Fruit fly (Drosophila melanogaster) whole organism, embryonic: ENCODE measurements around the gene Rab30.

Experiments used
- Bteb2 ChIP-seq: fragments of 200-800 bp; sonication (Bioruptor generic); optimal IDR thresholded peaks from 2 replicates; lab custom pipeline; 2016; ENCODE audit warnings: missing biosample characterization, missing genetic modification characterization
- CG10274 ChIP-seq: fragments of 200-800 bp; sonication (Bioruptor generic); optimal IDR thresholded peaks from 3 replicates; lab custom pipeline; 2017; ENCODE audit warnings: missing biosample characterization, mild to moderate bottlenecking, missing genetic modification characterization
- CG10366 ChIP-seq: fragments of 200-800 bp; sonication (Bioruptor generic); IDR thresholded peaks from 2 replicates; pipeline ENCODE4 v1.3.6; 2022; ENCODE audit warnings: missing biosample characterization, missing genetic modification characterization
- CG10431 ChIP-seq: fragments of 200-800 bp; sonication (Bioruptor generic); optimal IDR thresholded peaks from 3 replicates; lab custom pipeline; 2018; ENCODE audit warnings: missing biosample characterization, mild to moderate bottlenecking, missing genetic modification characterization
- CG11398 ChIP-seq: fragments of 200-800 bp; sonication (Bioruptor generic); optimal IDR thresholded peaks from 2 replicates; lab custom pipeline; 2016; ENCODE audit warnings: missing biosample characterization, missing genetic modification characterization
- CG12104 ChIP-seq: fragments of 200-800 bp; sonication (Bioruptor generic); optimal IDR thresholded peaks from 3 replicates; lab custom pipeline; 2016; ENCODE audit warnings: missing biosample characterization, missing genetic modification characterization
- CG13287 ChIP-seq: fragments of 200-800 bp; sonication (Bioruptor generic); IDR thresholded peaks from 2 replicates; pipeline ENCODE4 v1.3.6; 2022; ENCODE audit warnings: missing biosample characterization, missing genetic modification characterization; ENCODE audit not compliant: partially characterized antibody
- CG15696 ChIP-seq: fragments of 200-800 bp; sonication (Bioruptor generic); optimal IDR thresholded peaks from 2 replicates; lab custom pipeline; 2019; ENCODE audit warnings: missing biosample characterization, mild to moderate bottlenecking, missing genetic modification characterization, moderate library complexity
- CG17568 ChIP-seq: fragments of 200-800 bp; sonication (Bioruptor generic); optimal IDR thresholded peaks from 2 replicates; lab custom pipeline; 2018; ENCODE audit warnings: missing biosample characterization, mild to moderate bottlenecking, missing genetic modification characterization, moderate library complexity
- CG30020 ChIP-seq: fragments of 200-800 bp; optimal IDR thresholded peaks from 2 replicates; lab custom pipeline; 2019; ENCODE audit warnings: missing biosample characterization, mild to moderate bottlenecking, missing genetic modification characterization, moderate library complexity
- CG32767 ChIP-seq: fragments of 200-800 bp; sonication (Bioruptor generic); IDR thresholded peaks from 2 replicates; pipeline ENCODE4 v1.3.6; 2022; ENCODE audit warnings: missing biosample characterization, missing genetic modification characterization
- CG3726 ChIP-seq: fragments of 200-800 bp; sonication (Bioruptor generic); IDR thresholded peaks from 3 replicates; pipeline ENCODE4, ENCODE4 v1.3.6; 2022; ENCODE audit warnings: missing biosample characterization, missing genetic modification characterization
- CG3995 ChIP-seq: fragments of 200-800 bp; sonication (Bioruptor generic); optimal IDR thresholded peaks from 3 replicates; lab custom pipeline; 2016; ENCODE audit warnings: missing biosample characterization, missing genetic modification characterization
- CG4360 ChIP-seq: fragments of 200-800 bp; sonication (Bioruptor generic); IDR thresholded peaks from 2 replicates; pipeline ENCODE4 v1.3.6; 2022; ENCODE audit warnings: missing biosample characterization, missing genetic modification characterization
- CG4854 ChIP-seq: fragments of 200-800 bp; sonication (Bioruptor generic); optimal IDR thresholded peaks from 2 replicates; lab custom pipeline; 2016; ENCODE audit warnings: missing biosample characterization, missing genetic modification characterization, inconsistent platforms
- CG6654 ChIP-seq: fragments of 200-800 bp; sonication (Bioruptor generic); optimal IDR thresholded peaks from 2 replicates; lab custom pipeline; 2017; ENCODE audit warnings: missing biosample characterization, mild to moderate bottlenecking, missing genetic modification characterization
- CG6813 ChIP-seq: fragments of 200-800 bp; sonication (Bioruptor generic); optimal IDR thresholded peaks from 2 replicates; lab custom pipeline; 2017; ENCODE audit warnings: missing biosample characterization, missing genetic modification characterization, mild to moderate bottlenecking, moderate library complexity, missing genetic modification reagents
- CG6854 ChIP-seq: fragments of 200-800 bp; sonication (Bioruptor generic); optimal IDR thresholded peaks from 3 replicates; lab custom pipeline; 2017; ENCODE audit warnings: missing biosample characterization, mild to moderate bottlenecking, missing genetic modification characterization
- CG7786 ChIP-seq: fragments of 200-800 bp; sonication (Bioruptor generic); optimal IDR thresholded peaks from 2 replicates; lab custom pipeline; 2016; ENCODE audit warnings: missing biosample characterization, missing genetic modification characterization
- CG7928 ChIP-seq: fragments of 200-800 bp; sonication (Bioruptor generic); optimal IDR thresholded peaks from 2 replicates; lab custom pipeline; 2017; ENCODE audit warnings: missing biosample characterization, mild to moderate bottlenecking, missing genetic modification characterization
- CG8944 ChIP-seq: fragments of 200-800 bp; sonication (Bioruptor generic); optimal IDR thresholded peaks from 3 replicates; lab custom pipeline; 2016; ENCODE audit warnings: missing biosample characterization, missing genetic modification characterization
- CG9932 ChIP-seq: fragments of 200-800 bp; sonication (Bioruptor generic); IDR thresholded peaks from 2 replicates; pipeline ENCODE4 v1.3.6; 2022; ENCODE audit warnings: missing biosample characterization, missing genetic modification characterization
- Chrac-16 ChIP-seq: fragments of 200-800 bp; sonication (Bioruptor generic); optimal IDR thresholded peaks from 3 replicates; lab custom pipeline; 2016; ENCODE audit warnings: missing biosample characterization, missing genetic modification characterization
- CkIIα-i1 ChIP-seq: fragments of 200-800 bp; sonication (Bioruptor generic); IDR thresholded peaks from 2 replicates; pipeline ENCODE4 v1.3.6; 2022; ENCODE audit warnings: missing biosample characterization, missing genetic modification characterization
- D ChIP-seq, 2 experiments: fragments of 200-800 bp in 1 of 2; fragments of >200 bp in 1 of 2; sonication (Bioruptor generic) in 1 of 2; optimal IDR thresholded peaks; 2 replicates in 1 of 2; 3 replicates in 1 of 2; lab custom pipeline; 2017; ENCODE audit warnings: mild to moderate bottlenecking in 1 of 2, missing biosample characterization in 1 of 2, missing genetic modification characterization in 1 of 2, missing genetic modification reagents in 1 of 2
- Dad ChIP-seq: fragments of 200-800 bp; sonication (Bioruptor generic); optimal IDR thresholded peaks from 3 replicates; lab custom pipeline; 2016; ENCODE audit warnings: missing biosample characterization, missing genetic modification characterization
- Dbx ChIP-seq: fragments of 200-800 bp; sonication (Bioruptor generic); IDR thresholded peaks from 3 replicates; pipeline ENCODE4 v1.3.6; 2022; ENCODE audit warnings: missing biosample characterization, missing genetic modification characterization
- Dip2 ChIP-seq: fragments of 200-800 bp; sonication (Bioruptor generic); IDR thresholded peaks from 2 replicates; pipeline ENCODE4 v1.3.6; 2022; ENCODE audit warnings: missing biosample characterization, missing genetic modification characterization
- Dll ChIP-seq: fragments of 200-800 bp; sonication (Bioruptor generic); IDR thresholded peaks from 4 replicates; pipeline ENCODE4 v1.3.6; 2022; ENCODE audit warnings: missing biosample characterization, missing genetic modification characterization; ENCODE audit not compliant: partially characterized antibody
- Doc2 ChIP-seq: fragments of 200-800 bp; sonication (Bioruptor generic); IDR thresholded peaks from 2 replicates; pipeline ENCODE4 v1.3.6; 2022; ENCODE audit warnings: missing biosample characterization, missing genetic modification characterization
- Fer2 ChIP-seq: fragments of 200-800 bp; sonication (Bioruptor generic); optimal IDR thresholded peaks from 2 replicates; lab custom pipeline; 2018; ENCODE audit warnings: missing biosample characterization, mild to moderate bottlenecking, missing genetic modification characterization, moderate library complexity
- Gsc ChIP-seq: fragments of 200-800 bp; sonication (Bioruptor generic); IDR thresholded peaks from 2 replicates; pipeline ENCODE4 v1.3.6; 2022; ENCODE audit warnings: missing biosample characterization, missing genetic modification characterization
- HHEX ChIP-seq: fragments of 200-800 bp; sonication (Bioruptor generic); optimal IDR thresholded peaks from 3 replicates; lab custom pipeline; 2017; ENCODE audit warnings: missing biosample characterization, mild to moderate bottlenecking, missing genetic modification characterization, missing genetic modification reagents
- NC2α ChIP-seq: fragments of 200-800 bp; sonication (Bioruptor generic); optimal IDR thresholded peaks from 2 replicates; lab custom pipeline; 2016; ENCODE audit warnings: missing biosample characterization, missing genetic modification characterization
- TFAM ChIP-seq: fragments of 200-800 bp; sonication (Bioruptor generic); optimal IDR thresholded peaks from 2 replicates; lab custom pipeline; 2017; ENCODE audit warnings: missing biosample characterization, missing genetic modification characterization, inconsistent platforms
- Usf ChIP-seq: fragments of 200-800 bp; sonication (Bioruptor generic); optimal IDR thresholded peaks from 2 replicates; lab custom pipeline; 2017; ENCODE audit warnings: missing genotype, missing biosample characterization, missing genetic modification characterization
- ato ChIP-seq: fragments of 200-800 bp; sonication (Bioruptor generic); IDR thresholded peaks from 2 replicates; pipeline ENCODE4 v1.3.6; 2022; ENCODE audit warnings: missing biosample characterization, missing genetic modification characterization; ENCODE audit not compliant: partially characterized antibody
- caup ChIP-seq: fragments of 200-800 bp; sonication (Bioruptor generic); optimal IDR thresholded peaks from 3 replicates; lab custom pipeline; 2017; ENCODE audit warnings: missing biosample characterization, mild to moderate bottlenecking, missing genetic modification characterization, moderate library complexity; ENCODE audit not compliant: severe bottlenecking
- chn ChIP-seq: fragments of 200-800 bp; sonication (Bioruptor generic); optimal IDR thresholded peaks from 2 replicates; lab custom pipeline; 2016; ENCODE audit warnings: missing biosample characterization, missing genetic modification characterization
- dmrt11E ChIP-seq: fragments of 200-800 bp; sonication (Bioruptor generic); optimal IDR thresholded peaks from 3 replicates; lab custom pipeline; 2018; ENCODE audit warnings: missing biosample characterization, mild to moderate bottlenecking, missing genetic modification characterization, moderate library complexity
- exex ChIP-seq: fragments of 200-800 bp; sonication (Bioruptor generic); optimal IDR thresholded peaks from 4 replicates; lab custom pipeline; 2018; ENCODE audit warnings: missing biosample characterization, mild to moderate bottlenecking, missing genetic modification characterization, moderate library complexity
- knrl ChIP-seq: fragments of 200-800 bp; sonication (Bioruptor generic); IDR thresholded peaks from 3 replicates; pipeline ENCODE4 v1.3.6; 2022; ENCODE audit warnings: missing biosample characterization, missing genetic modification characterization; ENCODE audit not compliant: partially characterized antibody
- org-1 ChIP-seq: fragments of 200-800 bp; sonication (Bioruptor generic); optimal IDR thresholded peaks from 2 replicates; lab custom pipeline; 2017; ENCODE audit warnings: missing biosample characterization, missing genetic modification characterization
- phol ChIP-seq: fragments of 200-800 bp; sonication (Bioruptor generic); optimal IDR thresholded peaks from 3 replicates; lab custom pipeline; 2018; ENCODE audit warnings: missing biosample characterization, mild to moderate bottlenecking, missing genetic modification characterization, moderate library complexity
- run ChIP-seq: fragments of 200-800 bp; sonication (Bioruptor generic); optimal IDR thresholded peaks from 3 replicates; lab custom pipeline; 2018; ENCODE audit warnings: missing biosample characterization, mild to moderate bottlenecking, missing genetic modification characterization
- sd ChIP-seq: fragments of 200-800 bp; sonication (Bioruptor generic); optimal IDR thresholded peaks from 3 replicates; lab custom pipeline; 2018; ENCODE audit warnings: missing biosample characterization, mild to moderate bottlenecking, missing genetic modification characterization, moderate library complexity
- sqz ChIP-seq: fragments of 200-800 bp; sonication (Bioruptor generic); optimal IDR thresholded peaks from 3 replicates; lab custom pipeline; 2018; ENCODE audit warnings: missing biosample characterization, mild to moderate bottlenecking, missing genetic modification characterization
- stwl ChIP-seq: fragments of 200-800 bp; sonication (Bioruptor generic); optimal IDR thresholded peaks from 3 replicates; lab custom pipeline; 2018; ENCODE audit warnings: missing biosample characterization, mild to moderate bottlenecking, missing genetic modification characterization, moderate library complexity
- tup ChIP-seq: fragments of 200-800 bp; sonication (Bioruptor generic); optimal IDR thresholded peaks from 2 replicates; lab custom pipeline; 2016; ENCODE audit warnings: missing biosample characterization, mild to moderate bottlenecking, missing genetic modification characterization, moderate library complexity
- wdn ChIP-seq: fragments of 200-800 bp; sonication (Bioruptor generic); IDR thresholded peaks from 2 replicates; pipeline ENCODE4 v1.3.6; 2022; ENCODE audit warnings: missing biosample characterization, missing genetic modification characterization

Rab30 gene

DNA sequence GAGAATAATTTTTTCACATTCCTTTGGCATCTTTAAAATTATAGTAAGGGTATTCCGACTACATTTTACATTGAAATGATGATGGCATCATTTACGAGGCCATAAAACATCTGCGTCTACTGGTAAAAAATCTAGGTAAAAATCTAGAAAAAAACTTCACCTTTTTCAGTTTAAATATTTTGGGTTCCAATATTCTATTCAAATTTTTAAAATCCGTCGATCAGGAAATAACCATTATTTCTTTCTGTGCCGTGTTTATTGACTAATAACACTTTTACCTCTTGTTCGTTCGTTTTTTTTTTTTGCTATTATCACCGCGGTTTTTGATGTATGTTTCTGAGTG lies 6.9 kb upstream of the Rab30 start (continued):
- TF ChIP-seq CG13287 (GFP tag; lab: Robert Waterston, UW) (no peak), run (peak; percentile 19), org-1 (peak; percentile 47), sqz (GFP tag; lab: Kevin White, UChicago) (no peak), CG6654 (GFP tag; lab: Kevin White, UChicago) (no peak), CG7786 (GFP tag; lab: Kevin White, UChicago) (peak; percentile 51), NC2α (GFP tag; lab: Kevin White, UChicago) (no peak), D (optimal IDR thresholded peaks at IDR 0.05; lab: Kevin White, UChicago) (no peak), D (GFP tag; optimal IDR thresholded peaks at IDR 0.05; lab: Kevin White, UChicago) (peak; percentile 9), Chrac-16 (GFP tag; lab: Kevin White, UChicago) (peak; percentile 51), CG10431 (GFP tag; lab: Kevin White, UChicago) (no peak), CG3995 (GFP tag; lab: Kevin White, UChicago) (no peak), phol (tag; lab: Kevin White, UChicago) (peak; percentile 45), Dll (GFP tag; lab: Robert Waterston, UW) (no peak), CG12104 (GFP tag; lab: Kevin White, UChicago) (peak; percentile 58), CG17568 (peak; percentile 22), CG10366 (GFP tag; lab: Robert Waterston, UW) (peak; percentile 67), CG9932 (GFP tag; lab: Robert Waterston, UW) (peak; percentile 24; the same call in 1 of the 2 replicates), chn (GFP tag; lab: Kevin White, UChicago) (peak; percentile 69), caup (peak; percentile 48), dmrt11E (peak; percentile 28), Gsc (GFP tag; lab: Robert Waterston, UW) (no peak), CG4854 (GFP tag; lab: Kevin White, UChicago) (peak; percentile 5), Dad (no peak), Bteb2 (peak; percentile 33), knrl (GFP tag; lab: Robert Waterston, UW) (no peak), CG4360 (GFP tag; lab: Robert Waterston, UW) (peak; percentile 21; the same call in 1 of the 2 replicates), TFAM (no peak), HHEX (GFP tag; lab: Kevin White, UChicago) (peak; percentile 19), CG10274 (GFP tag; lab: Kevin White, UChicago) (no peak), exex (no peak), CG30020 (tag; lab: Kevin White, UChicago) (no peak), Usf (GFP tag; lab: Kevin White, UChicago) (no peak), stwl (no peak), CG32767 (GFP tag; lab: Robert Waterston, UW) (peak; percentile 42; the same call in 1 of the 2 replicates), Dip2 (GFP tag; lab: Robert Waterston, UW) (no peak), ato (GFP tag; lab: Robert Waterston, UW) (no peak), Doc2 (no peak), CG6854 (GFP tag; lab: Kevin White, UChicago) (no peak), CG6813 (GFP tag; lab: Kevin White, UChicago) (peak; percentile 35), CG15696 (tag; lab: Kevin White, UChicago) (peak; percentile 11), CG3726 (GFP tag; lab: Robert Waterston, UW) (0 out of 3 replicates have a peak, but pooled peaks have one; percentile 42), wdn (GFP tag; lab: Robert Waterston, UW) (peak; percentile 36; the same call in 1 of the 2 replicates), Dbx (GFP tag; lab: Robert Waterston, UW) (peak; percentile 31; the same call in 1 of the 3 replicates), CG7928 (GFP tag; lab: Kevin White, UChicago) (no peak), CkIIα-i1 (GFP tag; lab: Robert Waterston, UW) (no peak), Fer2 (tag; lab: Kevin White, UChicago) (no peak), CG11398 (peak; percentile 31), sd (tag; lab: Kevin White, UChicago) (peak; percentile 47), CG8944 (GFP tag; lab: Kevin White, UChicago) (peak; percentile 62), tup (GFP tag; lab: Kevin White, UChicago) (no peak)
